Worm (Caenorhabditis elegans) whole organism, midembryonic: ENCODE measurements around the gene ins-9.

Source experiments
- T22C8.4 ChIP-seq: fragments of 200-800 bp; sonication (Bioruptor generic); IDR thresholded peaks from 2 replicates; pipeline ENCODE4 v1.3.6; 2022; ENCODE audit warnings: missing genetic modification characterization, missing compliant biosample characterization
- cog-1 ChIP-seq: sonication (generic microtip); optimal IDR thresholded peaks from 2 replicates; lab custom pipeline; 2016; ENCODE audit warnings: missing genetic modification characterization, missing compliant biosample characterization
- flt-1 ChIP-seq: fragments of 200-800 bp; sonication (Bioruptor generic); IDR thresholded peaks from 2 replicates; pipeline ENCODE4 v1.3.6; 2022; ENCODE audit warnings: missing genetic modification characterization, missing compliant biosample characterization
- klf-2 ChIP-seq: fragments of 200-800 bp; sonication (Bioruptor generic); conservative IDR thresholded peaks from 2 replicates; pipeline ENCODE4 v1.3.6; 2022; ENCODE audit warnings: missing genetic modification reagents, missing genetic modification characterization, missing compliant biosample characterization
- med-1 ChIP-seq: sonication (generic microtip); optimal IDR thresholded peaks from 2 replicates; lab custom pipeline; 2017; ENCODE audit warnings: missing genetic modification characterization, mild to moderate bottlenecking, missing compliant biosample characterization, antibody characterized with exemption, missing genetic modification reagents; ENCODE audit not compliant: insufficient read depth
- tab-1 ChIP-seq: fragments of 200-800 bp; sonication (Bioruptor generic); IDR thresholded peaks from 2 replicates; pipeline ENCODE4 v1.3.6; 2022; ENCODE audit warnings: missing genetic modification characterization, missing compliant biosample characterization
- ztf-23 ChIP-seq: fragments of 200-800 bp; sonication (Bioruptor generic); IDR thresholded peaks from 2 replicates; pipeline ENCODE4 v1.3.6; 2022; ENCODE audit warnings: missing genetic modification reagents, missing genetic modification characterization, missing compliant biosample characterization

DNA sequence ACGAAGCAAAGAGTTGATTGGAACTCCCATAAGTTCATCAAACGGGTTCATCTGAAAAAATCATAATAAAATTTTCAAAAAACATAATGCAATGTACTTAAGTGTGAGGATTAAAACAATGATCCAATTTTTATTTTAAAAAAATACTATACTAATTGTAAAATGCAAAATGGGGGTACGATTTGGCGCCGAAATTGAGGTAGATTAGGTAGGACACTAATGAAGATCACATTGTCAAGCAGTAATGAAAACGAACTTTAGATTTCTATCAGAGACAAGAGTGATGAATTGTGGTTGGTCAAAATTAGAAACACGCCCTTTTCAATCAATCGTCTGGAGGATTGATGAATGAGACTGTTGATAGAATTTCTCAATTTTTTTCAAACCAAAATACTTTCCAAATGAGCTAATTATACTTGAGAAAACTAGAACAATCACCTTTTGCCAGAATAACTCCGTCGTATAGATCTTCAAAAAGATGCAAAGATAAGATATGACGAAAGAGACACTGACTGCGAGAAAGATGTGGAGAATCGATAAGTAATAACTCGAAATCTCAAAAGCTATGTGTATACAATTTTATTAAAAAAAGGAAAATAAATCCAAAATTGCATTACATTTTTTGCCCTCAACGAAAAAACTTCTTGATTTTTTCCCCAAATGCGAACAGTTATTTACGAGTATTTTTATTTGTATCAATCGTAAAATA, 8.4 kb downstream of the ins-9 start, which contains the start of gene C06E2.5:
- TF ChIP-seq cog-1 (tag; lab: Kevin White, UChicago) (no peak), tab-1 (GFP tag; lab: Robert Waterston, UW) (no peak), T22C8.4 (GFP tag; lab: Robert Waterston, UW) (no peak), klf-2 (GFP tag; lab: Robert Waterston, UW) (no peak), med-1 (GFP tag; lab: Kevin White, UChicago) (no peak), flt-1 (GFP tag; lab: Robert Waterston, UW) (no peak), ztf-23 (GFP tag; lab: Robert Waterston, UW) (no peak)
